Worm (Caenorhabditis elegans) whole organism, L2 larva: ENCODE measurements around the gene nas-21.

ENCODE experiments used
- C34F6.9 ChIP-seq: fragments of 150-350 bp; optimal IDR thresholded peaks from 2 replicates; lab custom pipeline; 2014; ENCODE audit warnings: missing biosample characterization, missing genetic modification characterization
- F13H6.1 ChIP-seq: sonication (generic microtip); optimal IDR thresholded peaks from 2 replicates; lab custom pipeline; 2016; ENCODE audit warnings: missing genetic modification characterization, missing compliant biosample characterization
- R02D3.7 ChIP-seq: fragments of 150-350 bp; optimal IDR thresholded peaks from 2 replicates; lab custom pipeline; 2014; ENCODE audit warnings: missing biosample characterization, missing genetic modification characterization
- Y55F3AM.14 ChIP-seq: fragments of 200-800 bp; sonication (Bioruptor generic); optimal IDR thresholded peaks from 2 replicates; lab custom pipeline; 2018; ENCODE audit warnings: mild to moderate bottlenecking, missing genetic modification characterization, missing compliant biosample characterization
- alr-1 ChIP-seq: fragments of 150-350 bp; optimal IDR thresholded peaks from 2 replicates; lab custom pipeline; 2014; ENCODE audit warnings: missing biosample characterization, missing genetic modification characterization
- aly-2 ChIP-seq: fragments of 150-350 bp; optimal IDR thresholded peaks from 2 replicates; lab custom pipeline; 2014; ENCODE audit warnings: missing biosample characterization, missing genetic modification characterization
- ama-1 ChIP-seq: fragments of 150-350 bp; optimal IDR thresholded peaks from 2 replicates; lab custom pipeline; 2018; ENCODE audit warnings: inconsistent platforms
- blmp-1 ChIP-seq: sonication (generic microtip); optimal IDR thresholded peaks from 2 replicates; lab custom pipeline; 2017; ENCODE audit warnings: missing genetic modification characterization, mild to moderate bottlenecking, missing compliant biosample characterization, antibody characterized with exemption, moderate library complexity; ENCODE audit not compliant: insufficient read depth
- ceh-16 ChIP-seq: fragments of 150-350 bp; optimal IDR thresholded peaks from 2 replicates; lab custom pipeline; 2014; ENCODE audit warnings: missing biosample characterization, missing genetic modification characterization
- ceh-82 ChIP-seq: fragments of 150-350 bp; optimal IDR thresholded peaks from 2 replicates; lab custom pipeline; 2014; ENCODE audit warnings: missing biosample characterization, missing genetic modification characterization
- egl-27 ChIP-seq: sonication (generic microtip); optimal IDR thresholded peaks from 3 replicates; lab custom pipeline; 2017; ENCODE audit warnings: missing biosample characterization, missing genetic modification reagents, missing genetic modification characterization
- elt-1 ChIP-seq: fragments of 150-350 bp; optimal IDR thresholded peaks from 2 replicates; lab custom pipeline; 2014; ENCODE audit warnings: missing biosample characterization, missing genetic modification characterization
- elt-3 ChIP-seq: sonication (generic microtip); optimal IDR thresholded peaks from 2 replicates; lab custom pipeline; 2017; ENCODE audit warnings: missing biosample characterization, missing genetic modification characterization
- fos-1 ChIP-seq: fragments of 150-350 bp; optimal IDR thresholded peaks from 2 replicates; lab custom pipeline; 2014; ENCODE audit warnings: missing biosample characterization, missing genetic modification characterization
- gmeb-1 ChIP-seq: fragments of 150-350 bp; optimal IDR thresholded peaks from 2 replicates; lab custom pipeline; 2014; ENCODE audit warnings: missing biosample characterization, missing genetic modification characterization
- lin-11 ChIP-seq: fragments of 150-350 bp; sonication (generic microtip); optimal IDR thresholded peaks from 2 replicates; lab custom pipeline; 2014; ENCODE audit warnings: missing biosample characterization, missing genetic modification characterization, inconsistent platforms, mixed read lengths
- lin-39 ChIP-seq: fragments of 150-350 bp; optimal IDR thresholded peaks from 2 replicates; lab custom pipeline; 2014; ENCODE audit warnings: missing biosample characterization, missing genetic modification reagents, missing genetic modification characterization
- mab-5 ChIP-seq: fragments of 150-350 bp; optimal IDR thresholded peaks from 2 replicates; lab custom pipeline; 2014; ENCODE audit warnings: missing biosample characterization, missing genetic modification characterization
- mbf-1 ChIP-seq: sonication (generic microtip); optimal IDR thresholded peaks from 2 replicates; lab custom pipeline; 2017; ENCODE audit warnings: missing biosample characterization, missing genetic modification characterization
- mdl-1 ChIP-seq, 2 experiments: fragments of 150-350 bp in 1 of 2; sonication (generic microtip) in 1 of 2; optimal IDR thresholded peaks; 2 replicates each; lab custom pipeline; 2017; ENCODE audit warnings: missing biosample characterization in 2 of 2, missing genetic modification characterization in 2 of 2
- nhr-11 ChIP-seq: fragments of 150-350 bp; optimal IDR thresholded peaks from 2 replicates; lab custom pipeline; 2014; ENCODE audit warnings: missing biosample characterization, missing genetic modification characterization
- nhr-23 ChIP-seq: fragments of 150-350 bp; optimal IDR thresholded peaks from 2 replicates; lab custom pipeline; 2014; ENCODE audit warnings: missing biosample characterization, missing genetic modification reagents, missing genetic modification characterization
- nhr-237 ChIP-seq: fragments of 150-350 bp; optimal IDR thresholded peaks from 2 replicates; lab custom pipeline; 2014; ENCODE audit warnings: missing biosample characterization, missing genetic modification characterization
- nhr-25 ChIP-seq: fragments of 150-350 bp; sonication (generic microtip); optimal IDR thresholded peaks from 3 replicates; lab custom pipeline; 2014; ENCODE audit warnings: missing biosample characterization, missing genetic modification characterization
- nhr-6 ChIP-seq: fragments of 150-350 bp; optimal IDR thresholded peaks from 2 replicates; lab custom pipeline; 2014; ENCODE audit warnings: missing biosample characterization, missing genetic modification characterization
- nhr-77 ChIP-seq: fragments of 150-350 bp; optimal IDR thresholded peaks from 2 replicates; lab custom pipeline; 2014; ENCODE audit warnings: missing biosample characterization, missing genetic modification characterization
- peb-1 ChIP-seq: fragments of 150-350 bp; optimal IDR thresholded peaks from 2 replicates; lab custom pipeline; 2014; ENCODE audit warnings: missing biosample characterization, missing genetic modification characterization
- sem-4 ChIP-seq: fragments of 150-350 bp; optimal IDR thresholded peaks from 2 replicates; lab custom pipeline; 2014; ENCODE audit warnings: missing biosample characterization, missing genetic modification reagents, missing genetic modification characterization
- skn-1 ChIP-seq: sonication (generic microtip); optimal IDR thresholded peaks from 2 replicates; lab custom pipeline; 2017; ENCODE audit warnings: missing biosample characterization, missing genetic modification characterization
- sma-9 ChIP-seq, 2 experiments: fragments of 150-350 bp in 1 of 2; sonication (generic microtip) in 1 of 2; optimal IDR thresholded peaks; 2 replicates each; lab custom pipeline; 2014 to 2016; ENCODE audit warnings: missing genetic modification characterization in 2 of 2, mild to moderate bottlenecking in 1 of 2, missing biosample characterization in 1 of 2, missing compliant biosample characterization in 1 of 2, missing genetic modification reagents in 1 of 2, moderate library complexity in 1 of 2
- snpc-4 ChIP-seq: fragments of 150-350 bp; optimal IDR thresholded peaks from 2 replicates; lab custom pipeline; 2014; ENCODE audit warnings: missing biosample characterization, missing genetic modification characterization
- unc-39 ChIP-seq: fragments of 150-350 bp; optimal IDR thresholded peaks from 2 replicates; lab custom pipeline; 2014; ENCODE audit warnings: missing biosample characterization, missing genetic modification characterization
- unc-55 ChIP-seq: fragments of 150-350 bp; sonication (generic microtip); optimal IDR thresholded peaks from 3 replicates; lab custom pipeline; 2014; ENCODE audit warnings: missing biosample characterization, missing genetic modification reagents, missing genetic modification characterization
- unc-62 ChIP-seq: fragments of 150-350 bp; optimal IDR thresholded peaks from 2 replicates; lab custom pipeline; 2014; ENCODE audit warnings: missing biosample characterization, missing genetic modification reagents, missing genetic modification characterization
- ztf-1 ChIP-seq: fragments of 200-800 bp; sonication (Bioruptor generic); conservative IDR thresholded peaks from 2 replicates; pipeline ENCODE4 v1.3.6; 2022; ENCODE audit warnings: missing genetic modification characterization, missing compliant biosample characterization
- ztf-11 ChIP-seq: sonication (generic microtip); optimal IDR thresholded peaks from 2 replicates; lab custom pipeline; 2017; ENCODE audit warnings: missing biosample characterization, missing genetic modification characterization
- ztf-4 ChIP-seq: fragments of 150-350 bp; optimal IDR thresholded peaks from 2 replicates; lab custom pipeline; 2014; ENCODE audit warnings: missing biosample characterization, missing genetic modification characterization

nas-21 gene

ce11 chrV:11508773-11509172 is 36.4 kb downstream of the nas-21 start, which contains the start of gene ttll-5 (continued):
- no peak for TF ChIP-seq alr-1 (tag; lab: Kevin White, UChicago)
- no peak for TF ChIP-seq aly-2 (tag; lab: Kevin White, UChicago)
- TF ChIP-seq mdl-1 (tag; optimal IDR thresholded peaks at IDR 0.05; lab: Kevin White, UChicago): no peak
- TF ChIP-seq nhr-25: peak; percentile 66
- no peak for TF ChIP-seq nhr-6
- no peak for TF ChIP-seq nhr-237 (tag; lab: Kevin White, UChicago)
- TF ChIP-seq lin-39: no peak
- TF ChIP-seq mab-5 (tag; lab: Kevin White, UChicago): no peak

ce11 chrV:11513432-11513831 is 41.1 kb downstream of the nas-21 start, which contains the start of gene C55A6.3:
Gene C55A6.3 (minus strand): TSS chrV:11513532.
- no peak for TF ChIP-seq unc-55 (GFP tag; lab: Kevin White, UChicago)
- TF ChIP-seq skn-1 (tag; lab: Kevin White, UChicago): no peak
- TF ChIP-seq ceh-82 (tag; lab: Kevin White, UChicago): no peak
- no peak for TF ChIP-seq elt-1 (tag; lab: Kevin White, UChicago)
- no peak for TF ChIP-seq gmeb-1 (tag; lab: Kevin White, UChicago)
- no peak for TF ChIP-seq ztf-4 (tag; lab: Kevin White, UChicago)
- no peak for TF ChIP-seq unc-62 (GFP tag; lab: Kevin White, UChicago)
- TF ChIP-seq mdl-1 (tag; optimal IDR thresholded peaks at IDR 0.05; lab: Kevin White, UChicago): no peak

DNA sequence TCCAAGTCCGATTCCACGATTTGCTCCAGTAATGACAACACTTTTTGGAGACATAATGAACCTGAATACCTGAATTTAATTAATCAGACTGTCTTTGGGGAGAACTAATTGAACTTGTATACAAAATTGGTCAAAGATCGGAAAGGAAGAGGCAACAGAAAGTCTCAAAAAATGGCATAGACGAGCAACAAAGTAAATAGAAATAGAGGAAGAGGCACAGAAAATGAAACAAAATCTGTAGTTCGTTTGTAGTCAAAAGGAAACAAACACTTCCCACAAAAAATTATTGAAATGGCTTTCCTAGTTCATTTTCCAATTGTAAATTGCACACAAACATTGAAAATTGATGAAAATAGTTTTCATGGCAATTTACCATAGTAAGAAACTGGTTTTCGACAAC is 42.3 kb downstream of the nas-21 start, which contains the start of gene C55A6.6:
Gene C55A6.6, minus strand, starts transcription at position 61 of the 400 bp plus-strand sequence.
- TF ChIP-seq ceh-16 (tag; lab: Kevin White, UChicago) (no peak), nhr-237 (tag; lab: Kevin White, UChicago) (no peak)

DNA sequence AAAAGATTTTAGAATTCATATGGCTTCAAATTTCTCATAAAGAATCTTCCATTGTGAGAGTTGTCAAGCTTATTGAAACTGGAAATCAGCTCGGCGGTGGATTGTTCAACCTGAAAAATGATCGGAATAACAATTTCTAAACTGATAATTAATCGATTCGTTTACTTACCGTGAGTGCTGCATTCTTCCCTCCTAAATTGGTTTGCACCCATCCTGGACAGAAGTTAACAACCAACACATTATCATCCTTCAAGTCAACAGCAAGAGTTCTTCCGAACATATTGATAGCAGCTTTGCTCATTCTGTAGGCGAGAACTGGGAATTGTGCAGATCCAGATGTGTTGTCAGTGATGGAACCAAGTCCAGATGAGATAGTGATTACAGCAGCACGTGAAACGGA is 42.8 kb downstream of the nas-21 start:
- TF ChIP-seq sma-9 (GFP tag; optimal IDR thresholded peaks at IDR 0.05; lab: Kevin White, UChicago) (no peak), sma-9 (tag; optimal IDR thresholded peaks at IDR 0.05; lab: Kevin White, UChicago) (no peak), Y55F3AM.14 (GFP tag; lab: Kevin White, UChicago) (no peak), mab-5 (tag; lab: Kevin White, UChicago) (no peak), nhr-11 (tag; lab: Kevin White, UChicago) (no peak), alr-1 (tag; lab: Kevin White, UChicago) (no peak), ztf-1 (GFP tag; lab: Robert Waterston, UW) (no peak), nhr-237 (tag; lab: Kevin White, UChicago) (no peak), unc-39 (no peak), fos-1 (no peak), elt-3 (no peak), sem-4 (tag; lab: Kevin White, UChicago) (no peak), nhr-23 (tag; lab: Kevin White, UChicago) (no peak), F13H6.1 (tag; lab: Kevin White, UChicago) (no peak), mdl-1 (tag; optimal IDR thresholded peaks at IDR 0.05; lab: Kevin White, UChicago) (no peak), blmp-1 (tag; lab: Kevin White, UChicago) (no peak), elt-1 (tag; lab: Kevin White, UChicago) (no peak), ceh-82 (tag; lab: Kevin White, UChicago) (no peak), mbf-1 (tag; lab: Kevin White, UChicago) (no peak), R02D3.7 (tag; lab: Kevin White, UChicago) (no peak)

- TF ChIP-seq mab-5 (tag; lab: Kevin White, UChicago) (no peak), lin-11 (tag; lab: Kevin White, UChicago) (no peak), ztf-1 (GFP tag; lab: Robert Waterston, UW) (no peak), unc-62 (GFP tag; lab: Kevin White, UChicago) (no peak), ceh-82 (tag; lab: Kevin White, UChicago) (no peak), egl-27 (tag; lab: Kevin White, UChicago) (no peak), blmp-1 (tag; lab: Kevin White, UChicago) (no peak), ztf-11 (tag; lab: Kevin White, UChicago) (no peak), snpc-4 (tag; lab: Kevin White, UChicago) (no peak), C34F6.9 (tag; lab: Kevin White, UChicago) (no peak), fos-1 (no peak), ama-1 (no peak), peb-1 (no peak), sma-9 (GFP tag; optimal IDR thresholded peaks at IDR 0.05; lab: Kevin White, UChicago) (no peak), sma-9 (tag; optimal IDR thresholded peaks at IDR 0.05; lab: Kevin White, UChicago) (no peak), nhr-77 (tag; lab: Kevin White, UChicago) (no peak), sem-4 (tag; lab: Kevin White, UChicago) (no peak), mdl-1 (tag; optimal IDR thresholded peaks at IDR 0.05; lab: Kevin White, UChicago) (no peak), skn-1 (tag; lab: Kevin White, UChicago) (no peak), nhr-23 (tag; lab: Kevin White, UChicago) (no peak), mbf-1 (tag; lab: Kevin White, UChicago) (no peak)
These were observed 43.8 kb downstream of the nas-21 start, which contains the start of gene sdz-8 for ce11 chrV:11516141-11516591. Gene sdz-8 (minus strand): TSS chrV:11516191.
